Worm (Caenorhabditis elegans) whole organism, L4 larva: ENCODE data around the gene nhr-36.

Source experiments
- F10B5.3 ChIP-seq: sonication (generic microtip); optimal IDR thresholded peaks from 2 replicates; lab custom pipeline; 2016; ENCODE audit warnings: mild to moderate bottlenecking, missing genetic modification characterization, missing compliant biosample characterization
- F44E2.7 ChIP-seq: fragments of 200-800 bp; sonication (Bioruptor generic); IDR thresholded peaks from 2 replicates; pipeline ENCODE4 v2.1.2; 2022; ENCODE audit warnings: missing genetic modification characterization, missing compliant biosample characterization
- R02D3.7 ChIP-seq: fragments of 150-350 bp; sonication (generic microtip); optimal IDR thresholded peaks from 3 replicates; lab custom pipeline; 2014; ENCODE audit warnings: missing biosample characterization, missing genetic modification characterization
- ZK337.2 ChIP-seq: fragments of 200-800 bp; sonication (Bioruptor generic); IDR thresholded peaks from 2 replicates; pipeline ENCODE4 v1.3.6; 2022; ENCODE audit warnings: missing genetic modification reagents, missing genetic modification characterization, missing compliant biosample characterization
- aha-1 ChIP-seq: fragments of 150-350 bp; peaks from one replicate; lab custom pipeline; 2014; ENCODE audit warnings: missing biosample characterization, missing genetic modification characterization
- arid-1 ChIP-seq: fragments of 200-800 bp; sonication (Bioruptor generic); conservative IDR thresholded peaks from 2 replicates; pipeline ENCODE4 v1.3.6; 2022; ENCODE audit warnings: missing genetic modification reagents, missing genetic modification characterization, missing compliant biosample characterization
- ceh-44 ChIP-seq: fragments of 200-800 bp; sonication (Bioruptor generic); IDR thresholded peaks from 2 replicates; pipeline ENCODE4 v1.3.6; 2022; ENCODE audit warnings: missing genetic modification reagents, missing genetic modification characterization, missing compliant biosample characterization
- ctbp-1 ChIP-seq: fragments of 200-800 bp; sonication (Bioruptor generic); IDR thresholded peaks from 2 replicates; pipeline ENCODE4 v1.3.6; 2022; ENCODE audit warnings: missing genetic modification reagents, missing genetic modification characterization, missing compliant biosample characterization
- daf-12 ChIP-seq: fragments of 150-350 bp; optimal IDR thresholded peaks from 2 replicates; lab custom pipeline; 2014; ENCODE audit warnings: missing biosample characterization, missing genetic modification reagents, missing genetic modification characterization
- dmd-6 ChIP-seq: fragments of 200-800 bp; sonication (Bioruptor generic); IDR thresholded peaks from 2 replicates; pipeline ENCODE4 v1.3.6; 2022; ENCODE audit warnings: missing genetic modification reagents, missing genetic modification characterization, missing compliant biosample characterization
- dve-1 ChIP-seq: sonication (generic microtip); optimal IDR thresholded peaks from 2 replicates; lab custom pipeline; 2017; ENCODE audit warnings: antibody characterized with exemption, mild to moderate bottlenecking, missing genetic modification characterization, missing compliant biosample characterization; ENCODE audit not compliant: insufficient read depth
- egl-43 ChIP-seq: fragments of 200-800 bp; sonication (Bioruptor generic); IDR thresholded peaks from 2 replicates; pipeline ENCODE4 v1.3.6; 2022; ENCODE audit warnings: missing genetic modification reagents, missing genetic modification characterization, missing compliant biosample characterization
- hlh-30 ChIP-seq: sonication (generic microtip); optimal IDR thresholded peaks from 2 replicates; lab custom pipeline; 2017; ENCODE audit warnings: antibody characterized with exemption, mild to moderate bottlenecking, missing genetic modification characterization, missing compliant biosample characterization; ENCODE audit not compliant: insufficient read depth
- hmg-1.1 ChIP-seq: fragments of 200-800 bp; sonication (Bioruptor generic); IDR thresholded peaks from 2 replicates; pipeline ENCODE4 v1.3.6; 2022; ENCODE audit warnings: missing genetic modification reagents, missing genetic modification characterization, missing compliant biosample characterization
- lin-38 ChIP-seq: fragments of 200-800 bp; sonication (Bioruptor generic); IDR thresholded peaks from 2 replicates; pipeline ENCODE4 v1.3.6; 2022; ENCODE audit warnings: missing genetic modification reagents, missing genetic modification characterization, missing compliant biosample characterization
- mep-1 ChIP-seq: fragments of 150-350 bp; sonication (generic microtip); optimal IDR thresholded peaks from 3 replicates; lab custom pipeline; 2014; ENCODE audit warnings: missing biosample characterization, missing genetic modification characterization
- mes-2 ChIP-seq: sonication (generic microtip); optimal IDR thresholded peaks from 2 replicates; lab custom pipeline; 2016; ENCODE audit warnings: missing genotype, mild to moderate bottlenecking, missing genetic modification characterization, missing compliant biosample characterization; ENCODE audit not compliant: poor library complexity, severe bottlenecking
- mxl-2 ChIP-seq: fragments of 200-800 bp; sonication (Bioruptor generic); conservative IDR thresholded peaks from 2 replicates; pipeline ENCODE4 v1.3.6; 2022; ENCODE audit warnings: missing genetic modification reagents, missing genetic modification characterization, missing compliant biosample characterization
- nhr-10 ChIP-seq: fragments of 150-350 bp; optimal IDR thresholded peaks from 2 replicates; lab custom pipeline; 2014; ENCODE audit warnings: missing biosample characterization, missing genetic modification characterization
- nhr-28 ChIP-seq: fragments of 150-350 bp; optimal IDR thresholded peaks from 2 replicates; lab custom pipeline; 2014; ENCODE audit warnings: missing biosample characterization, missing genetic modification characterization
- nhr-42 ChIP-seq: fragments of 200-800 bp; sonication (Bioruptor generic); IDR thresholded peaks from 2 replicates; pipeline ENCODE4 v1.3.6; 2022; ENCODE audit warnings: missing genetic modification characterization, missing compliant biosample characterization
- nhr-48 ChIP-seq: sonication (generic microtip); optimal IDR thresholded peaks from 2 replicates; lab custom pipeline; 2016; ENCODE audit warnings: mild to moderate bottlenecking, missing genetic modification characterization, missing compliant biosample characterization
- pha-4 ChIP-seq, 2 experiments: fragments of 150-350 bp in 1 of 2; fragments of 200-800 bp in 1 of 2; sonication (Bioruptor generic) in 1 of 2; IDR thresholded peaks in 1 of 2; optimal IDR thresholded peaks in 1 of 2; 2 replicates each; pipeline versions ENCODE4 v1.3.6 to Lab custom; 2014 to 2022; ENCODE audit warnings: missing genetic modification characterization in 2 of 2, missing genetic modification reagents in 2 of 2, missing biosample characterization in 1 of 2, missing compliant biosample characterization in 1 of 2
- pqm-1 ChIP-seq: sonication (generic microtip); optimal IDR thresholded peaks from 2 replicates; lab custom pipeline; 2017; ENCODE audit warnings: missing biosample characterization, missing genetic modification characterization
- sdz-12 ChIP-seq: fragments of 200-800 bp; sonication (Bioruptor generic); optimal IDR thresholded peaks from 2 replicates; lab custom pipeline; 2018; ENCODE audit warnings: mild to moderate bottlenecking, missing genetic modification characterization, missing compliant biosample characterization
- snpc-4 ChIP-seq: fragments of 150-350 bp; optimal IDR thresholded peaks from 2 replicates; lab custom pipeline; 2014; ENCODE audit warnings: missing biosample characterization, missing genetic modification characterization
- spr-3 ChIP-seq: fragments of 200-800 bp; sonication (Bioruptor generic); optimal IDR thresholded peaks from 2 replicates; lab custom pipeline; 2018; ENCODE audit warnings: mild to moderate bottlenecking, missing genetic modification characterization, missing compliant biosample characterization
- tag-97 ChIP-seq: fragments of 200-800 bp; sonication (Bioruptor generic); IDR thresholded peaks from 2 replicates; pipeline ENCODE4 v1.3.6; 2022; ENCODE audit warnings: missing genetic modification characterization, missing compliant biosample characterization
- tra-1 ChIP-seq: fragments of 200-800 bp; sonication (Bioruptor generic); IDR thresholded peaks from 2 replicates; pipeline ENCODE4 v1.3.6; 2022; ENCODE audit warnings: missing genetic modification reagents, missing genetic modification characterization, missing compliant biosample characterization
- unc-130 ChIP-seq: sonication (generic microtip); optimal IDR thresholded peaks from 2 replicates; lab custom pipeline; 2016; ENCODE audit warnings: missing genetic modification reagents, missing genetic modification characterization, missing compliant biosample characterization
- unc-62 ChIP-seq, 3 experiments: fragments of 150-350 bp in 1 of 3; sonication (generic microtip); optimal IDR thresholded peaks in 2 of 3; peaks in 1 of 3; 1 replicate in 1 of 3; 2 replicates in 2 of 3; lab custom pipeline; 2014 to 2017; ENCODE audit warnings: missing biosample characterization in 3 of 3, missing genetic modification characterization in 3 of 3, missing genetic modification reagents in 3 of 3, missing genotype in 1 of 3
- vab-7 ChIP-seq: fragments of 200-800 bp; sonication (Bioruptor generic); IDR thresholded peaks from 2 replicates; pipeline ENCODE4 v1.3.6; 2022; ENCODE audit warnings: missing genetic modification reagents, missing genetic modification characterization, missing compliant biosample characterization

The nhr-36 gene

ce11 chrV:9243171-9243996 lies 18.0 kb downstream of the nhr-36 start, which contains the start of gene glo-4 (continued):
- TF ChIP-seq hlh-30 (tag; lab: Kevin White, UChicago), result peak; percentile 55
- peak; percentile 56 for TF ChIP-seq nhr-28 (tag; lab: Kevin White, UChicago)
- TF ChIP-seq mes-2, result peak; percentile 81
- TF ChIP-seq nhr-42 (GFP tag; lab: Robert Waterston, UW), result no peak
- peak; percentile 49 for TF ChIP-seq dmd-6
- peak; percentile 52 for TF ChIP-seq nhr-48 (tag; lab: Kevin White, UChicago)
- no peak for TF ChIP-seq ceh-44 (GFP tag; lab: Robert Waterston, UW)
- no peak for TF ChIP-seq nhr-10
- TF ChIP-seq vab-7 (GFP tag; lab: Robert Waterston, UW), result no peak
- no peak for TF ChIP-seq ZK337.2 (GFP tag; lab: Robert Waterston, UW)
- TF ChIP-seq dve-1, result peak; percentile 76
- TF ChIP-seq daf-12 (tag; lab: Kevin White, UChicago), result no peak
- TF ChIP-seq F44E2.7 (GFP tag; lab: Robert Waterston, UW), result no peak
- no peak for TF ChIP-seq pha-4 (GFP tag; IDR thresholded peaks at IDR 0.05; lab: Robert Waterston, UW)
- no peak for TF ChIP-seq pha-4 (tag; optimal IDR thresholded peaks at IDR 0.05; lab: Kevin White, UChicago)
- TF ChIP-seq, all 104 proteins: peak for 24

DNA sequence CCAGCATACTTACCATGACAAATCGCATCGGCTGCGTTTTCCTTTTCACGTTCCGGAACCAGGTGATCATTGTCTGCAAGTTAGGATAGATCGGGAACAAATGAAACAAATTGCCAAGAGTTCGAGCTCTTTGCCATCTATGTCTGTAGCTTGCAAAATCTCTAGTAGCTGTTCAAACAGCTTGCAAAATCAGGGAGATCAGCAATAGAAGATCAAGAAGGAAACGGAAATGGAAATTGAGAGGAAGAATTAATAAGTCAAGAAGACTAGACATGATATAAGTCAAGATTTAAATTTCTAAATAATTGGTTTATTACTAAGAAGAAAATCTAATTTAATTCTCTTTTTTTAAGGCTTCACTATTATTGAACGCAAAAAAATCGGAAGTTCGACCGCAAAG lies 29.1 kb downstream of the nhr-36 start, which contains the start of gene F07C3.3:
Gene F07C3.3, minus strand, starts transcription at position 101 of the 400 bp plus-strand sequence.
- no peak for TF ChIP-seq mep-1 (tag; lab: Kevin White, UChicago)
- no peak for TF ChIP-seq F10B5.3 (tag; lab: Kevin White, UChicago)
- TF ChIP-seq tag-97 (GFP tag; lab: Robert Waterston, UW), result no peak
- no peak for TF ChIP-seq snpc-4
- no peak for TF ChIP-seq R02D3.7
- no peak for TF ChIP-seq mxl-2
- TF ChIP-seq daf-12 (tag; lab: Kevin White, UChicago), result no peak
- TF ChIP-seq lin-38 (GFP tag; lab: Robert Waterston, UW), result no peak

ce11 chrV:9225675-9226144 lies 35.7 kb downstream of the nhr-36 start, which contains the start of gene F07C3.2:
TSS of gene F07C3.2 (plus strand) at chrV:9226094.
- TF ChIP-seq unc-130 (GFP tag; lab: Kevin White, UChicago), result no peak
- TF ChIP-seq ctbp-1, result 0 out of 2 replicates have a peak, but pooled peaks have one; percentile 34
- no peak for TF ChIP-seq sdz-12 (GFP tag; lab: Kevin White, UChicago)
- TF ChIP-seq unc-62 (GFP tag; optimal IDR thresholded peaks at IDR 0.05 in 1 of 2; lab: Kevin White, UChicago), result peak in 1 of 2 experiments; percentile 1
- no peak for TF ChIP-seq unc-62 (tag; optimal IDR thresholded peaks at IDR 0.05; lab: Kevin White, UChicago)
- 0 out of 2 replicates have a peak, but pooled peaks have one; percentile 15 for TF ChIP-seq tra-1 (GFP tag; lab: Robert Waterston, UW)
- peak; percentile 39; the same call in 1 of the 2 replicates for TF ChIP-seq hmg-1.1 (GFP tag; lab: Robert Waterston, UW)

ce11 chrV:9224981-9225380 lies 36.4 kb downstream of the nhr-36 start:
- peak; percentile 33 for TF ChIP-seq nhr-48 (tag; lab: Kevin White, UChicago)
- TF ChIP-seq ctbp-1, result no peak
- TF ChIP-seq spr-3, result no peak
- TF ChIP-seq arid-1 (GFP tag; lab: Robert Waterston, UW), result no peak

DNA sequence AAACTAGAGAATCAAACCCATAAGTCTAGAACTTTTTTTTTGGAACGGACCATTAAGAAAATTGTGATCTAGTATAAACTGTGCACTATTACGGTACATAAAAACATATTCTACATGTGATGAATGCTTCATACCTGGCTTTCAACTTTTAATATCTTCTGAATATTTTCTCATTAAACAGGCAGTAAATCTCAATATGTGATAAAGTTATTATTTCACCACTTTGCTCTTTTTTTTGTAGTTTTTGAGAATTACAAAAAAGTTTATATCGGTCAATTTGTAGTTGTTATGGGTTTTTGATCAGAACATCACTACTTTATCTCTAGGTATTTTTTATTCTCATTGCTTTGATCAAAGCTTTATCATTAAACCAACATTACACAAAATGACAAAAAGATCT lies 37.0 kb downstream of the nhr-36 start:
- TF ChIP-seq aha-1 (tag; lab: Kevin White, UChicago) (peak; percentile 95), hlh-30 (tag; lab: Kevin White, UChicago) (no peak), egl-43 (GFP tag; lab: Robert Waterston, UW) (no peak), pqm-1 (tag; lab: Kevin White, UChicago) (no peak)
